Worm (Caenorhabditis elegans) whole organism, young adult: ENCODE data around the gene usp-46.

Experiments used
- ZK185.1 ChIP-seq: sonication (generic microtip); optimal IDR thresholded peaks from 2 replicates; lab custom pipeline; 2016; ENCODE audit warnings: mild to moderate bottlenecking, missing genetic modification characterization, missing compliant biosample characterization; ENCODE audit not compliant: poor library complexity, severe bottlenecking
- athp-1 ChIP-seq: sonication (generic microtip); optimal IDR thresholded peaks from 2 replicates; lab custom pipeline; 2017; ENCODE audit warnings: mild to moderate bottlenecking, missing genetic modification characterization, missing compliant biosample characterization
- ekl-4 ChIP-seq: fragments of 200-800 bp; sonication (Bioruptor generic); IDR thresholded peaks from 2 replicates; pipeline ENCODE4 v1.3.6; 2022; ENCODE audit warnings: missing genetic modification reagents, missing genetic modification characterization, missing compliant biosample characterization
- mxl-1 ChIP-seq: sonication (generic microtip); optimal IDR thresholded peaks from 2 replicates; lab custom pipeline; 2016; ENCODE audit warnings: missing genetic modification characterization, missing compliant biosample characterization
- nfya-2 ChIP-seq: fragments of 200-800 bp; sonication (Bioruptor generic); IDR thresholded peaks from 2 replicates; pipeline ENCODE4 v1.3.6; 2022; ENCODE audit warnings: missing genetic modification reagents, missing genetic modification characterization, missing compliant biosample characterization
- nfyb-1 ChIP-seq: fragments of 200-800 bp; sonication (Bioruptor generic); IDR thresholded peaks from 2 replicates; pipeline ENCODE4 v1.3.6; 2022; ENCODE audit warnings: missing genetic modification reagents, missing genetic modification characterization, missing compliant biosample characterization
- nhr-120 ChIP-seq: fragments of 200-800 bp; sonication (Bioruptor generic); IDR thresholded peaks from 2 replicates; pipeline ENCODE4 v1.3.6; 2022; ENCODE audit warnings: missing genetic modification characterization, missing compliant biosample characterization
- rpc-1 ChIP-seq, 2 experiments: fragments of 150-350 bp in 1 of 2; sonication (generic microtip) in 1 of 2; optimal IDR thresholded peaks; 2 replicates each; lab custom pipeline; 2014 to 2018; ENCODE audit warnings: missing biosample characterization in 1 of 2, missing genetic modification characterization in 1 of 2, missing genetic modification reagents in 1 of 2, missing genotype in 1 of 2
- snpc-4 ChIP-seq, 5 experiments: fragments of 150-350 bp in 1 of 5; sonication (generic microtip) in 4 of 5; optimal IDR thresholded peaks; 2 replicates each; lab custom pipeline; 2014 to 2018; ENCODE audit warnings: missing genetic modification characterization in 5 of 5, missing biosample characterization in 3 of 5, antibody characterized with exemption in 2 of 5, mild to moderate bottlenecking in 2 of 5, missing compliant biosample characterization in 2 of 5, missing genotype in 2 of 5, moderate library complexity in 2 of 5, missing genetic modification reagents in 1 of 5

ce11 chrIII:9733333-9733732, 43.1 kb upstream of the usp-46 start:
- TF ChIP-seq ZK185.1 (tag; lab: Kevin White, UChicago) (no peak), rpc-1 (optimal IDR thresholded peaks at IDR 0.05; lab: Kevin White, UChicago) (no peak), rpc-1 (tag; optimal IDR thresholded peaks at IDR 0.05; lab: Kevin White, UChicago) (no peak), nhr-120 (GFP tag; lab: Robert Waterston, UW) (no peak), nfya-2 (GFP tag; lab: Robert Waterston, UW) (no peak), nfyb-1 (GFP tag; lab: Robert Waterston, UW) (no peak), snpc-4 (GFP tag; optimal IDR thresholded peaks at IDR 0.05; lab: Kevin White, UChicago) (no peak), snpc-4 (tag; optimal IDR thresholded peaks at IDR 0.05; lab: Kevin White, UChicago) (no peak), athp-1 (no peak), ekl-4 (no peak), mxl-1 (tag; lab: Kevin White, UChicago) (no peak)
